Worm (Caenorhabditis elegans) whole organism, L3 larva: ENCODE results near the gene W01A11.1.

ENCODE experiments used
- ZK546.5 ChIP-seq: sonication (generic microtip); optimal IDR thresholded peaks from 2 replicates; lab custom pipeline; 2017; ENCODE audit warnings: missing biosample characterization, missing genetic modification characterization
- aly-2 ChIP-seq: fragments of 150-350 bp; optimal IDR thresholded peaks from 2 replicates; lab custom pipeline; 2014; ENCODE audit warnings: missing biosample characterization, missing genetic modification characterization
- ama-1 ChIP-seq: fragments of 150-350 bp; optimal IDR thresholded peaks from 2 replicates; lab custom pipeline; 2018
- ceh-16 ChIP-seq: sonication (generic microtip); optimal IDR thresholded peaks from 2 replicates; lab custom pipeline; 2017; ENCODE audit warnings: missing biosample characterization, missing genetic modification characterization
- ceh-28 ChIP-seq: fragments of 150-350 bp; optimal IDR thresholded peaks from 2 replicates; lab custom pipeline; 2014; ENCODE audit warnings: missing biosample characterization, missing genetic modification reagents, missing genetic modification characterization
- ceh-82 ChIP-seq: fragments of 150-350 bp; optimal IDR thresholded peaks from 2 replicates; lab custom pipeline; 2014; ENCODE audit warnings: missing biosample characterization, missing genetic modification characterization
- ceh-9 ChIP-seq: sonication (generic microtip); optimal IDR thresholded peaks from 2 replicates; lab custom pipeline; 2018; ENCODE audit warnings: missing biosample characterization, missing genetic modification characterization
- daf-12 ChIP-seq: fragments of 150-350 bp; optimal IDR thresholded peaks from 2 replicates; lab custom pipeline; 2014; ENCODE audit warnings: missing biosample characterization, missing genetic modification reagents, missing genetic modification characterization
- egl-27 ChIP-seq: sonication (generic microtip); optimal IDR thresholded peaks from 4 replicates; lab custom pipeline; 2017; ENCODE audit warnings: missing biosample characterization, missing genetic modification reagents, missing genetic modification characterization
- egl-5 ChIP-seq: fragments of 150-350 bp; optimal IDR thresholded peaks from 2 replicates; lab custom pipeline; 2017; ENCODE audit warnings: missing biosample characterization, missing genetic modification reagents, missing genetic modification characterization, inconsistent platforms
- elt-1 ChIP-seq: fragments of 150-350 bp; optimal IDR thresholded peaks from 2 replicates; lab custom pipeline; 2014; ENCODE audit warnings: missing biosample characterization, missing genetic modification characterization
- elt-2 ChIP-seq: sonication (generic microtip); optimal IDR thresholded peaks from 2 replicates; lab custom pipeline; 2016; ENCODE audit warnings: missing genetic modification reagents, mild to moderate bottlenecking, missing genetic modification characterization, missing compliant biosample characterization
- elt-3 ChIP-seq, 3 experiments: fragments of 150-350 bp in 1 of 3; sonication (generic microtip) in 2 of 3; optimal IDR thresholded peaks; 2 replicates in 2 of 3; 4 replicates in 1 of 3; lab custom pipeline; 2014 to 2017; ENCODE audit warnings: missing biosample characterization in 3 of 3, missing genetic modification characterization in 3 of 3
- eor-1 ChIP-seq, 2 experiments: fragments of 150-350 bp; optimal IDR thresholded peaks; 2 replicates each; lab custom pipeline; 2014 to 2018; ENCODE audit warnings: missing biosample characterization in 2 of 2, missing genetic modification characterization in 2 of 2
- fkh-2 ChIP-seq: fragments of 150-350 bp; optimal IDR thresholded peaks from 2 replicates; lab custom pipeline; 2014; ENCODE audit warnings: missing biosample characterization, missing genetic modification reagents, missing genetic modification characterization
- fos-1 ChIP-seq: fragments of 150-350 bp; optimal IDR thresholded peaks from 2 replicates; lab custom pipeline; 2014; ENCODE audit warnings: missing biosample characterization, missing genetic modification characterization
- hmg-11 ChIP-seq: sonication (generic microtip); optimal IDR thresholded peaks from 2 replicates; lab custom pipeline; 2016; ENCODE audit warnings: missing genetic modification characterization, missing compliant biosample characterization
- jun-1 ChIP-seq: fragments of 150-350 bp; optimal IDR thresholded peaks from 2 replicates; lab custom pipeline; 2014; ENCODE audit warnings: missing biosample characterization, missing genetic modification reagents, missing genetic modification characterization
- lin-15B ChIP-seq: fragments of 150-350 bp; optimal IDR thresholded peaks from 2 replicates; lab custom pipeline; 2014; ENCODE audit warnings: missing biosample characterization, missing genetic modification characterization
- lin-39 ChIP-seq: fragments of 150-350 bp; optimal IDR thresholded peaks from 2 replicates; lab custom pipeline; 2018; ENCODE audit warnings: missing biosample characterization, missing genetic modification reagents, missing genetic modification characterization
- lsy-12 ChIP-seq: sonication (generic microtip); optimal IDR thresholded peaks from 2 replicates; lab custom pipeline; 2016; ENCODE audit warnings: mild to moderate bottlenecking, missing genetic modification characterization, missing compliant biosample characterization
- mdl-1 ChIP-seq: fragments of 150-350 bp; optimal IDR thresholded peaks from 2 replicates; lab custom pipeline; 2014; ENCODE audit warnings: missing biosample characterization, missing genetic modification characterization
- mml-1 ChIP-seq: fragments of 150-350 bp; sonication (generic microtip); optimal IDR thresholded peaks from 3 replicates; lab custom pipeline; 2014; ENCODE audit warnings: missing biosample characterization, missing genetic modification characterization
- nfya-1 ChIP-seq: sonication (generic microtip); optimal IDR thresholded peaks from 2 replicates; lab custom pipeline; 2017; ENCODE audit warnings: missing genetic modification characterization, mild to moderate bottlenecking, missing compliant biosample characterization, antibody characterized with exemption, moderate library complexity; ENCODE audit not compliant: insufficient read depth
- nhr-11 ChIP-seq: fragments of 150-350 bp; optimal IDR thresholded peaks from 2 replicates; lab custom pipeline; 2014; ENCODE audit warnings: missing biosample characterization, missing genetic modification characterization
- nhr-12 ChIP-seq: fragments of 150-350 bp; optimal IDR thresholded peaks from 2 replicates; lab custom pipeline; 2014; ENCODE audit warnings: missing biosample characterization, missing genetic modification characterization
- nhr-237 ChIP-seq: fragments of 150-350 bp; optimal IDR thresholded peaks from 2 replicates; lab custom pipeline; 2014; ENCODE audit warnings: missing biosample characterization, missing genetic modification characterization
- nhr-25 ChIP-seq: sonication (generic microtip); optimal IDR thresholded peaks from 2 replicates; lab custom pipeline; 2017; ENCODE audit warnings: missing biosample characterization, missing genetic modification characterization
- nhr-28 ChIP-seq: fragments of 150-350 bp; optimal IDR thresholded peaks from 2 replicates; lab custom pipeline; 2014; ENCODE audit warnings: missing biosample characterization, missing genetic modification characterization
- nhr-43 ChIP-seq: sonication (generic microtip); optimal IDR thresholded peaks from 2 replicates; lab custom pipeline; 2016; ENCODE audit warnings: mild to moderate bottlenecking, missing genetic modification characterization, missing compliant biosample characterization; ENCODE audit not compliant: poor library complexity, severe bottlenecking
- nhr-67 ChIP-seq: fragments of 150-350 bp; optimal IDR thresholded peaks from 2 replicates; lab custom pipeline; 2014; ENCODE audit warnings: missing biosample characterization, missing genetic modification characterization
- nhr-76 ChIP-seq: fragments of 150-350 bp; sonication (generic microtip); optimal IDR thresholded peaks from 5 replicates; lab custom pipeline; 2014; ENCODE audit warnings: missing biosample characterization, missing genetic modification characterization
- nhr-77 ChIP-seq: fragments of 150-350 bp; optimal IDR thresholded peaks from 2 replicates; lab custom pipeline; 2014; ENCODE audit warnings: missing biosample characterization, missing genetic modification characterization
- pha-4 ChIP-seq: fragments of 150-350 bp; optimal IDR thresholded peaks from 2 replicates; lab custom pipeline; 2014; ENCODE audit warnings: missing biosample characterization, missing genetic modification reagents, missing genetic modification characterization
- pqm-1 ChIP-seq: fragments of 150-350 bp; optimal IDR thresholded peaks from 2 replicates; lab custom pipeline; 2017; ENCODE audit warnings: missing biosample characterization, missing genetic modification characterization, inconsistent platforms
- sea-2 ChIP-seq: fragments of 150-350 bp; sonication (generic microtip); optimal IDR thresholded peaks from 4 replicates; lab custom pipeline; 2014; ENCODE audit warnings: missing biosample characterization, missing genetic modification reagents, missing genetic modification characterization
- skn-1 ChIP-seq: fragments of 150-350 bp; optimal IDR thresholded peaks from 2 replicates; lab custom pipeline; 2014; ENCODE audit warnings: missing biosample characterization, missing genetic modification characterization
- snpc-4 ChIP-seq: fragments of 150-350 bp; optimal IDR thresholded peaks from 2 replicates; lab custom pipeline; 2014; ENCODE audit warnings: missing biosample characterization, missing genetic modification characterization
- tbx-2 ChIP-seq: sonication (generic microtip); optimal IDR thresholded peaks from 2 replicates; lab custom pipeline; 2016; ENCODE audit warnings: mild to moderate bottlenecking, missing genetic modification characterization, missing compliant biosample characterization
- unc-39 ChIP-seq: sonication (generic microtip); optimal IDR thresholded peaks from 4 replicates; lab custom pipeline; 2017; ENCODE audit warnings: missing biosample characterization, missing genetic modification characterization
- zag-1 ChIP-seq: fragments of 150-350 bp; optimal IDR thresholded peaks from 2 replicates; lab custom pipeline; 2014; ENCODE audit warnings: missing biosample characterization, missing genetic modification characterization
- ztf-4 ChIP-seq: fragments of 150-350 bp; optimal IDR thresholded peaks from 2 replicates; lab custom pipeline; 2014; ENCODE audit warnings: missing biosample characterization, missing genetic modification characterization

The W01A11.1 gene

ce11 chrV:6515344-6515743, 16.3 kb downstream of the W01A11.1 start:
- TF ChIP-seq mml-1 (tag; lab: Kevin White, UChicago) (no peak), snpc-4 (tag; lab: Kevin White, UChicago) (no peak), ceh-82 (tag; lab: Kevin White, UChicago) (no peak), ceh-9 (tag; lab: Kevin White, UChicago) (no peak), nhr-25 (tag; lab: Kevin White, UChicago) (no peak), nhr-237 (tag; lab: Kevin White, UChicago) (no peak), jun-1 (tag; lab: Kevin White, UChicago) (no peak), aly-2 (no peak), nhr-67 (no peak), ama-1 (no peak), skn-1 (tag; lab: Kevin White, UChicago) (no peak), fkh-2 (tag; lab: Kevin White, UChicago) (no peak), nhr-11 (no peak), fos-1 (tag; lab: Kevin White, UChicago) (no peak), lsy-12 (tag; lab: Kevin White, UChicago) (no peak), egl-5 (tag; lab: Kevin White, UChicago) (no peak), unc-39 (tag; lab: Kevin White, UChicago) (no peak), lin-15B (tag; lab: Kevin White, UChicago) (no peak), egl-27 (tag; lab: Kevin White, UChicago) (no peak)

ce11 chrV:6516491-6517304, 17.7 kb downstream of the W01A11.1 start, which contains the start of gene mdh-1:
mdh-1 (minus strand) TSS chrV:6516526.
- TF ChIP-seq elt-3 (tag; optimal IDR thresholded peaks at IDR 0.05; lab: Kevin White, UChicago) (no peak), snpc-4 (tag; lab: Kevin White, UChicago) (peak; percentile 21), fkh-2 (tag; lab: Kevin White, UChicago) (no peak), ztf-4 (no peak), elt-2 (tag; lab: Kevin White, UChicago) (peak; percentile 30), hmg-11 (tag; lab: Kevin White, UChicago) (peak; percentile 31), unc-39 (tag; lab: Kevin White, UChicago) (no peak), egl-5 (tag; lab: Kevin White, UChicago) (no peak), ceh-28 (tag; lab: Kevin White, UChicago) (peak; percentile 55), nhr-43 (tag; lab: Kevin White, UChicago) (no peak), lin-15B (tag; lab: Kevin White, UChicago) (peak; percentile 38), lin-39 (no peak), nhr-77 (tag; lab: Kevin White, UChicago) (no peak), pha-4 (peak; percentile 70), ceh-16 (no peak), tbx-2 (no peak), nhr-237 (tag; lab: Kevin White, UChicago) (no peak), pqm-1 (tag; lab: Kevin White, UChicago) (no peak), nfya-1 (peak; percentile 10), nhr-76 (tag; lab: Kevin White, UChicago) (no peak), skn-1 (tag; lab: Kevin White, UChicago) (no peak), jun-1 (tag; lab: Kevin White, UChicago) (no peak), elt-1 (tag; lab: Kevin White, UChicago) (no peak), aly-2 (no peak)

- TF ChIP-seq ceh-16 = no peak
- no peak for TF ChIP-seq hmg-11 (tag; lab: Kevin White, UChicago)
- TF ChIP-seq aly-2 = no peak
- peak; percentile 73 for TF ChIP-seq mdl-1
- TF ChIP-seq fkh-2 (tag; lab: Kevin White, UChicago) = no peak
- no peak for TF ChIP-seq tbx-2
- no peak for TF ChIP-seq unc-39 (tag; lab: Kevin White, UChicago)
- no peak for TF ChIP-seq nhr-237 (tag; lab: Kevin White, UChicago)
- TF ChIP-seq nhr-43 (tag; lab: Kevin White, UChicago) = peak; percentile 70
- TF ChIP-seq snpc-4 (tag; lab: Kevin White, UChicago) = no peak
- TF ChIP-seq zag-1 (tag; lab: Kevin White, UChicago) = no peak
- no peak for TF ChIP-seq egl-5 (tag; lab: Kevin White, UChicago)
- TF ChIP-seq daf-12 (tag; lab: Kevin White, UChicago) = no peak
- no peak for TF ChIP-seq ceh-9 (tag; lab: Kevin White, UChicago)
- no peak for TF ChIP-seq ceh-28 (tag; lab: Kevin White, UChicago)
- TF ChIP-seq nhr-12 (tag; lab: Kevin White, UChicago) = no peak
- TF ChIP-seq eor-1 (tag; optimal IDR thresholded peaks at IDR 0.05; lab: Kevin White, UChicago) = no peak
- peak; percentile 86 for TF ChIP-seq nhr-25 (tag; lab: Kevin White, UChicago)
- no peak for TF ChIP-seq ZK546.5 (tag; lab: Kevin White, UChicago)
- TF ChIP-seq elt-3 (tag; optimal IDR thresholded peaks at IDR 0.05; lab: Kevin White, UChicago) = no peak
- no peak for TF ChIP-seq lsy-12 (tag; lab: Kevin White, UChicago)
- no peak for TF ChIP-seq skn-1 (tag; lab: Kevin White, UChicago)
- peak; percentile 11 for TF ChIP-seq lin-39
- no peak for TF ChIP-seq egl-27 (tag; lab: Kevin White, UChicago)
- no peak for TF ChIP-seq fos-1 (tag; lab: Kevin White, UChicago)
- TF ChIP-seq nhr-28 (tag; lab: Kevin White, UChicago) = no peak
- TF ChIP-seq pqm-1 (tag; lab: Kevin White, UChicago) = peak; percentile 18
- no peak for TF ChIP-seq sea-2 (GFP tag; lab: Kevin White, UChicago)
- no peak for TF ChIP-seq mml-1 (tag; lab: Kevin White, UChicago)
- peak; percentile 74 for TF ChIP-seq ama-1
These were observed 18.5 kb downstream of the W01A11.1 start for ce11 chrV:6517305-6518224.
